Fruit fly (Drosophila melanogaster) whole organism, wandering third instar larva: ENCODE data around the gene Mocs1.

ENCODE experiments used
- CG9705 ChIP-seq: fragments of 200-800 bp; sonication (Bioruptor generic); optimal IDR thresholded peaks from 2 replicates; lab custom pipeline; 2018; ENCODE audit warnings: missing biosample characterization, mild to moderate bottlenecking, missing genetic modification characterization
- Hnf4 ChIP-seq: fragments of 200-800 bp; sonication (Bioruptor generic); optimal IDR thresholded peaks from 2 replicates; lab custom pipeline; 2016; ENCODE audit warnings: missing biosample characterization, mild to moderate bottlenecking, missing genetic modification characterization
- Hr78 ChIP-seq: fragments of >200 bp; optimal IDR thresholded peaks from 2 replicates; lab custom pipeline; 2017; ENCODE audit warnings: missing biosample characterization, missing genetic modification characterization
- br ChIP-seq: fragments of 200-800 bp; sonication (Bioruptor generic); optimal IDR thresholded peaks from 2 replicates; lab custom pipeline; 2016; ENCODE audit warnings: missing biosample characterization, missing genetic modification characterization
- fru ChIP-seq: fragments of 200-800 bp; sonication (Bioruptor generic); optimal IDR thresholded peaks from 3 replicates; lab custom pipeline; 2016; ENCODE audit warnings: missing biosample characterization, mild to moderate bottlenecking, missing genetic modification characterization
- h ChIP-seq: fragments of 200-800 bp; sonication (Bioruptor generic); optimal IDR thresholded peaks from 3 replicates; lab custom pipeline; 2016; ENCODE audit warnings: missing biosample characterization, mild to moderate bottlenecking, missing genetic modification characterization
- psq ChIP-seq: fragments of 200-800 bp; sonication (Bioruptor generic); optimal IDR thresholded peaks from 3 replicates; lab custom pipeline; 2017; ENCODE audit warnings: missing biosample characterization, mild to moderate bottlenecking, missing genetic modification characterization, moderate library complexity
- tai ChIP-seq: sonication (Bioruptor generic); optimal IDR thresholded peaks from 2 replicates; lab custom pipeline; 2016; ENCODE audit warnings: missing biosample characterization, missing genetic modification characterization

dm6 chr3L:11049414-11049813 lies 20.9 kb upstream of the Mocs1 start:
- no peak for TF ChIP-seq Hr78 (GFP tag; lab: Kevin White, UChicago)
- no peak for TF ChIP-seq h (GFP tag; lab: Kevin White, UChicago)
- no peak for TF ChIP-seq tai (GFP tag; lab: Kevin White, UChicago)
- TF ChIP-seq psq: no peak
- no peak for TF ChIP-seq Hnf4
- TF ChIP-seq br (GFP tag; lab: Kevin White, UChicago): no peak
- no peak for TF ChIP-seq fru (GFP tag; lab: Kevin White, UChicago)
- no peak for TF ChIP-seq CG9705 (GFP tag; lab: Kevin White, UChicago)
